Worm (Caenorhabditis elegans) whole organism, midembryonic: ENCODE data around the gene F26F4.5.
A peak's percentile ranks its signal among the peaks of the same experiment; 100 is the strongest.

Experiments
- T22C8.4 ChIP-seq: fragments of 200-800 bp; sonication (Bioruptor generic); IDR thresholded peaks from 2 replicates; pipeline ENCODE4 v1.3.6; 2022; ENCODE audit warnings: missing genetic modification characterization, missing compliant biosample characterization
- cog-1 ChIP-seq: sonication (generic microtip); optimal IDR thresholded peaks from 2 replicates; lab custom pipeline; 2016; ENCODE audit warnings: missing genetic modification characterization, missing compliant biosample characterization
- flt-1 ChIP-seq: fragments of 200-800 bp; sonication (Bioruptor generic); IDR thresholded peaks from 2 replicates; pipeline ENCODE4 v1.3.6; 2022; ENCODE audit warnings: missing genetic modification characterization, missing compliant biosample characterization
- klf-2 ChIP-seq: fragments of 200-800 bp; sonication (Bioruptor generic); conservative IDR thresholded peaks from 2 replicates; pipeline ENCODE4 v1.3.6; 2022; ENCODE audit warnings: missing genetic modification reagents, missing genetic modification characterization, missing compliant biosample characterization
- med-1 ChIP-seq: sonication (generic microtip); optimal IDR thresholded peaks from 2 replicates; lab custom pipeline; 2017; ENCODE audit warnings: missing genetic modification characterization, mild to moderate bottlenecking, missing compliant biosample characterization, antibody characterized with exemption, missing genetic modification reagents; ENCODE audit not compliant: insufficient read depth
- ref-1 ChIP-seq: fragments of 200-800 bp; sonication (Bioruptor generic); conservative IDR thresholded peaks from 2 replicates; pipeline ENCODE4 v1.3.6; 2022; ENCODE audit warnings: missing genetic modification reagents, missing genetic modification characterization, missing compliant biosample characterization
- tab-1 ChIP-seq: fragments of 200-800 bp; sonication (Bioruptor generic); IDR thresholded peaks from 2 replicates; pipeline ENCODE4 v1.3.6; 2022; ENCODE audit warnings: missing genetic modification characterization, missing compliant biosample characterization
- ztf-23 ChIP-seq: fragments of 200-800 bp; sonication (Bioruptor generic); IDR thresholded peaks from 2 replicates; pipeline ENCODE4 v1.3.6; 2022; ENCODE audit warnings: missing genetic modification reagents, missing genetic modification characterization, missing compliant biosample characterization
- ztf-29 ChIP-seq: fragments of 200-800 bp; sonication (Bioruptor generic); IDR thresholded peaks from 2 replicates; pipeline ENCODE4 v1.3.6; 2022; ENCODE audit warnings: missing genetic modification reagents, missing genetic modification characterization, missing compliant biosample characterization

F26F4.5 gene

ce11 chrIII:4905405-4905804 is 14.4 kb upstream of the F26F4.5 start, which contains the start of gene F26F4.8:
TSS of gene F26F4.8 (minus strand) at chrIII:4905473.
- TF ChIP-seq tab-1 (GFP tag; lab: Robert Waterston, UW) = no peak
- TF ChIP-seq flt-1 = no peak
- no peak for TF ChIP-seq med-1 (GFP tag; lab: Kevin White, UChicago)
- TF ChIP-seq ztf-23 (GFP tag; lab: Robert Waterston, UW) = no peak
- TF ChIP-seq T22C8.4 (GFP tag; lab: Robert Waterston, UW) = no peak
- no peak for TF ChIP-seq cog-1 (tag; lab: Kevin White, UChicago)
- no peak for TF ChIP-seq ref-1 (GFP tag; lab: Robert Waterston, UW)
- TF ChIP-seq klf-2 = no peak
- no peak for TF ChIP-seq ztf-29 (GFP tag; lab: Robert Waterston, UW)

- no peak for TF ChIP-seq ztf-23 (GFP tag; lab: Robert Waterston, UW)
- TF ChIP-seq ref-1 (GFP tag; lab: Robert Waterston, UW) = no peak
- TF ChIP-seq med-1 (GFP tag; lab: Kevin White, UChicago) = no peak
- TF ChIP-seq tab-1 (GFP tag; lab: Robert Waterston, UW) = no peak
- no peak for TF ChIP-seq ztf-29 (GFP tag; lab: Robert Waterston, UW)
- TF ChIP-seq cog-1 (tag; lab: Kevin White, UChicago) = no peak
Observed at ce11 chrIII:4903784-4904183, 12.7 kb upstream of the F26F4.5 start, which contains the start of gene kbp-2. TSS of gene kbp-2 (minus strand) at chrIII:4903884.

- TF ChIP-seq T22C8.4 (GFP tag; lab: Robert Waterston, UW) (no peak), ref-1 (GFP tag; lab: Robert Waterston, UW) (no peak), med-1 (GFP tag; lab: Kevin White, UChicago) (no peak), klf-2 (no peak), ztf-23 (GFP tag; lab: Robert Waterston, UW) (no peak)
Observed at ce11 chrIII:4900260-4900659, 9.2 kb upstream of the F26F4.5 start, which contains the start of gene tag-340. TSS of gene tag-340 (plus strand) at chrIII:4900508.

ce11 chrIII:4899728-4900127 is 8.7 kb upstream of the F26F4.5 start:
- TF ChIP-seq klf-2 (no peak), ztf-23 (GFP tag; lab: Robert Waterston, UW) (peak; percentile 94), cog-1 (tag; lab: Kevin White, UChicago) (peak; percentile 95), flt-1 (peak; percentile 84), ztf-29 (GFP tag; lab: Robert Waterston, UW) (no peak), tab-1 (GFP tag; lab: Robert Waterston, UW) (no peak), T22C8.4 (GFP tag; lab: Robert Waterston, UW) (peak; percentile 36; the same call in 1 of the 2 replicates), med-1 (GFP tag; lab: Kevin White, UChicago) (no peak), ref-1 (GFP tag; lab: Robert Waterston, UW) (no peak)

ce11 chrIII:4899035-4899578 is 8.1 kb upstream of the F26F4.5 start, which contains the start of gene nhl-2:
TSS of gene nhl-2 (minus strand) at chrIII:4899085.
- TF ChIP-seq klf-2 = no peak
- no peak for TF ChIP-seq ref-1 (GFP tag; lab: Robert Waterston, UW)
- TF ChIP-seq cog-1 (tag; lab: Kevin White, UChicago) = no peak
- TF ChIP-seq T22C8.4 (GFP tag; lab: Robert Waterston, UW) = no peak
- no peak for TF ChIP-seq ztf-23 (GFP tag; lab: Robert Waterston, UW)
- no peak for TF ChIP-seq ztf-29 (GFP tag; lab: Robert Waterston, UW)
- TF ChIP-seq tab-1 (GFP tag; lab: Robert Waterston, UW) = no peak
- no peak for TF ChIP-seq flt-1
- no peak for TF ChIP-seq med-1 (GFP tag; lab: Kevin White, UChicago)

ce11 chrIII:4895313-4895712 is 4.3 kb upstream of the F26F4.5 start:
- TF ChIP-seq klf-2 (no peak), ref-1 (GFP tag; lab: Robert Waterston, UW) (no peak), T22C8.4 (GFP tag; lab: Robert Waterston, UW) (no peak), ztf-29 (GFP tag; lab: Robert Waterston, UW) (no peak), cog-1 (tag; lab: Kevin White, UChicago) (no peak), flt-1 (no peak), med-1 (GFP tag; lab: Kevin White, UChicago) (no peak), ztf-23 (GFP tag; lab: Robert Waterston, UW) (no peak), tab-1 (GFP tag; lab: Robert Waterston, UW) (no peak)

- TF ChIP-seq ref-1 (GFP tag; lab: Robert Waterston, UW) = no peak
- TF ChIP-seq tab-1 (GFP tag; lab: Robert Waterston, UW) = no peak
- no peak for TF ChIP-seq ztf-23 (GFP tag; lab: Robert Waterston, UW)
- no peak for TF ChIP-seq flt-1
- no peak for TF ChIP-seq klf-2
- no peak for TF ChIP-seq T22C8.4 (GFP tag; lab: Robert Waterston, UW)
- no peak for TF ChIP-seq med-1 (GFP tag; lab: Kevin White, UChicago)
- TF ChIP-seq ztf-29 (GFP tag; lab: Robert Waterston, UW) = no peak
- TF ChIP-seq cog-1 (tag; lab: Kevin White, UChicago) = no peak
Observed at ce11 chrIII:4893540-4893939, 2.5 kb upstream of the F26F4.5 start, which contains the start of gene F26F4.6. TSS of gene F26F4.6 (minus strand) at chrIII:4893640.

- TF ChIP-seq ref-1 (GFP tag; lab: Robert Waterston, UW) = no peak
- no peak for TF ChIP-seq klf-2
- TF ChIP-seq flt-1 = no peak
- TF ChIP-seq T22C8.4 (GFP tag; lab: Robert Waterston, UW) = no peak
- no peak for TF ChIP-seq tab-1 (GFP tag; lab: Robert Waterston, UW)
- no peak for TF ChIP-seq ztf-29 (GFP tag; lab: Robert Waterston, UW)
Observed at ce11 chrIII:4887291-4887690, 3.8 kb downstream of the F26F4.5 start, which contains the start of gene clec-6. TSS of gene clec-6 (minus strand) at chrIII:4887444.

ce11 chrIII:4883429-4883828 is 7.6 kb downstream of the F26F4.5 start, which contains the start of gene clec-5:
TSS of gene clec-5 (minus strand) at chrIII:4883606.
- no peak for TF ChIP-seq ztf-29 (GFP tag; lab: Robert Waterston, UW)
- no peak for TF ChIP-seq T22C8.4 (GFP tag; lab: Robert Waterston, UW)
- no peak for TF ChIP-seq med-1 (GFP tag; lab: Kevin White, UChicago)
- TF ChIP-seq cog-1 (tag; lab: Kevin White, UChicago) = no peak
- TF ChIP-seq klf-2 = no peak
- TF ChIP-seq flt-1 = no peak
- no peak for TF ChIP-seq tab-1 (GFP tag; lab: Robert Waterston, UW)
